Fruit fly (Drosophila melanogaster): ENCODE measurements around the gene CG46339.

The CG46339 gene

DNA sequence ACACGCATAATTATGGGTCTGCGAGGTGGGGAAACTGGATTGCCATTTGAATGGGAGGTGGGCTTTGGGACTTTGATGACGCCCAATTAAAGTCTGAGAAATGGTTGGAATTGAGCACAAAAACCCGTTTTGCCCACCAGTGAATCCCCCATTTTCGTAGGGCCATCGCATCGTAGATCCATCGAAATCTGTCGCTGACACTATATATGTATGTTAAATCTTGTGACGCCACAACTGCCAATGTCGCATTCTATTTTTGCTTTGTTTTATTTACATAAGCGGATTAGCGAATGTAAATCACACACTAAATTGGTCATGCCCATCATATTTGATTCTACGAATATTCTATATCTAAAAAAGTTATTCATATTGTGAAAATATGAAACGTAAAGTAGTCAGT, 10.9 kb downstream of the CG46339 start:
- TF ChIP-seq az2 (GFP tag; optimal IDR thresholded peaks at IDR 0.05) (no peak), CG12769 (tag; optimal IDR thresholded peaks at IDR 0.05) (peak; percentile 74), odd (GFP tag; optimal IDR thresholded peaks at IDR 0.05) (no peak), CG17568 (GFP tag; optimal IDR thresholded peaks at IDR 0.05) (no peak), chinmo (GFP tag; IDR thresholded peaks at IDR 0.05; ENCODE audit: partially characterized antibody) (peak; percentile 81; the same call in 1 of the 4 replicates), Med (GFP tag) (peak; percentile 40), CG18011 (GFP tag; optimal IDR thresholded peaks at IDR 0.05) (no peak), CG15011 (GFP tag; optimal IDR thresholded peaks at IDR 0.05) (no peak), CG6175 (GFP tag; IDR thresholded peaks at IDR 0.05) (no peak), CG2875 (GFP tag; optimal IDR thresholded peaks at IDR 0.05) (no peak), Antp (GFP tag; optimal IDR thresholded peaks at IDR 0.05) (no peak), CG6791 (GFP tag; IDR thresholded peaks at IDR 0.05; ENCODE audit: partially characterized antibody) (no peak), CG13894 (tag; optimal IDR thresholded peaks at IDR 0.05) (peak; percentile 76), ash1 (GFP tag; optimal IDR thresholded peaks at IDR 0.05) (no peak), sd (tag; optimal IDR thresholded peaks at IDR 0.05) (peak; percentile 9), HHEX (GFP tag; optimal IDR thresholded peaks at IDR 0.05) (no peak), abd-A (tag; optimal IDR thresholded peaks at IDR 0.05) (peak; percentile 58), HLH54F (GFP tag; optimal IDR thresholded peaks at IDR 0.05) (no peak)

DNA sequence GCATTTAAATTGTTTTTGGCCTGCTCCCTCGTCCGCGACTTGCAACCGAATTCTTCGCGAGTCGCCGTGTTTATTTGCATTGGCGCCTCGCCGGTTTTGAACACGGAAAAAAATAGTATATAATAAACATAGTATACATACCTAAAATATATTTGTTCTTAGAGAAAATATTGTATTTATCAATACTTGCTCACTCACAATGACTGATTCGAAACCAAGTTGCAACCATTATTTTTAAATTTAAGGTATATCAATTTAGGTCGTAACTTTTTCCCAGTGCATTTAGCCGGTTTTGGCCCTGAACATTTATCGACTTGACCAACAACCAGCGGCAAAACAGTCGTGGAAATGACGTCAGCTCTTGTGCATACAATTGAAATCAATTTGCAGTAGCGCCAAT, 12.9 kb downstream of the CG46339 start:
- TF ChIP-seq chn (GFP tag; optimal IDR thresholded peaks at IDR 0.05) = no peak
- TF ChIP-seq NC2α (GFP tag; optimal IDR thresholded peaks at IDR 0.05) = no peak
- TF ChIP-seq Adf1 (GFP tag; IDR thresholded peaks at IDR 0.05) = no peak
- TF ChIP-seq CG13296 (GFP tag; optimal IDR thresholded peaks at IDR 0.05) = peak; percentile 35
- no peak for TF ChIP-seq BEAF-32 (GFP tag; optimal IDR thresholded peaks at IDR 0.05)
- TF ChIP-seq CG34422 (GFP tag; IDR thresholded peaks at IDR 0.05) = no peak
- peak; percentile 45 for TF ChIP-seq ewg (GFP tag; optimal IDR thresholded peaks at IDR 0.05)
- TF ChIP-seq schlank (tag; optimal IDR thresholded peaks at IDR 0.05) = no peak
- peak; percentile 66 for TF ChIP-seq HLH3B (GFP tag; IDR thresholded peaks at IDR 0.05)
- no peak for TF ChIP-seq CG4282 (GFP tag; optimal IDR thresholded peaks at IDR 0.05)
- no peak for TF ChIP-seq ERR (GFP tag; optimal IDR thresholded peaks at IDR 0.05)
- no peak for TF ChIP-seq Antp (GFP tag; optimal IDR thresholded peaks at IDR 0.05)
- TF ChIP-seq Dek (tag; optimal IDR thresholded peaks at IDR 0.05) = peak; percentile 28
- TF ChIP-seq CG10654 (GFP tag; optimal IDR thresholded peaks at IDR 0.05) = peak; percentile 29
- TF ChIP-seq CG11695 (GFP tag; IDR thresholded peaks at IDR 0.05) = peak; percentile 34; the same call in 1 of the 3 replicates
- no peak for TF ChIP-seq CG15514 (GFP tag; optimal IDR thresholded peaks at IDR 0.05)
- no peak for TF ChIP-seq Atf-2 (GFP tag; optimal IDR thresholded peaks at IDR 0.05)
- TF ChIP-seq CG18476 (GFP tag; optimal IDR thresholded peaks at IDR 0.05) = no peak
- no peak for TF ChIP-seq tup (GFP tag; optimal IDR thresholded peaks at IDR 0.05)
- no peak for TF ChIP-seq Hand (GFP tag; optimal IDR thresholded peaks at IDR 0.05)
- TF ChIP-seq stwl (tag; optimal IDR thresholded peaks at IDR 0.05) = no peak
- no peak for TF ChIP-seq CG3995 (GFP tag; optimal IDR thresholded peaks at IDR 0.05)
- peak; percentile 55 for TF ChIP-seq phol (tag; optimal IDR thresholded peaks at IDR 0.05)
- TF ChIP-seq twi (tag; optimal IDR thresholded peaks at IDR 0.05) = no peak
- TF ChIP-seq knrl (GFP tag; IDR thresholded peaks at IDR 0.05; ENCODE audit: partially characterized antibody) = no peak
- TF ChIP-seq lilli (GFP tag; optimal IDR thresholded peaks at IDR 0.05) = peak; percentile 33
- no peak for TF ChIP-seq pros (GFP tag; optimal IDR thresholded peaks at IDR 0.05)
- TF ChIP-seq lbe (GFP tag; optimal IDR thresholded peaks at IDR 0.05) = peak; percentile 77
- no peak for TF ChIP-seq Dfd (GFP tag; optimal IDR thresholded peaks at IDR 0.05)
- no peak for TF ChIP-seq dan (GFP tag; IDR thresholded peaks at IDR 0.05)
- no peak for TF ChIP-seq Aef1 (GFP tag; IDR thresholded peaks at IDR 0.05)
- peak; percentile 77 for TF ChIP-seq gem (tag; optimal IDR thresholded peaks at IDR 0.05)
- no peak for TF ChIP-seq Mad (GFP tag; optimal IDR thresholded peaks at IDR 0.05)
- TF ChIP-seq tin (GFP tag; optimal IDR thresholded peaks at IDR 0.05) = no peak
